Fruit fly (Drosophila melanogaster) Kc167 (cell line): ENCODE results near the gene Gdap1.

ENCODE experiments used
- Myc ChIP-seq: fragments of >200 bp; optimal IDR thresholded peaks from 2 replicates; lab custom pipeline; 2017; ENCODE audit warnings: missing external identifiers
- Sin3A ChIP-seq: fragments of >200 bp; optimal IDR thresholded peaks from 2 replicates; lab custom pipeline; 2018; ENCODE audit warnings: missing external identifiers
- h ChIP-seq: fragments of >200 bp; optimal IDR thresholded peaks from 3 replicates; lab custom pipeline; 2018; ENCODE audit warnings: missing external identifiers
- insv ChIP-seq: fragments of >200 bp; optimal IDR thresholded peaks from 3 replicates; lab custom pipeline; 2018; ENCODE audit warnings: missing external identifiers
- psq ChIP-seq: fragments of >200 bp; optimal IDR thresholded peaks from 2 replicates; lab custom pipeline; 2017; ENCODE audit warnings: missing external identifiers
- ttk ChIP-seq: sonication (Bioruptor generic); optimal IDR thresholded peaks from 2 replicates; lab custom pipeline; 2017; ENCODE audit warnings: missing external identifiers

Gene Gdap1

dm6 chr3L:5141380-5142101, at the start of gene Gdap1, which contains the start of gene Dhrs4:
Gdap1 (plus strand) TSS chr3L:5141953.
Dhrs4 (minus strand) TSS chr3L:5141646.
- TF ChIP-seq h (no peak), ttk (no peak)

- no peak for TF ChIP-seq Myc
- no peak for TF ChIP-seq h
- no peak for TF ChIP-seq Sin3A (lab: Kevin White, UChicago)
- no peak for TF ChIP-seq ttk
- TF ChIP-seq psq (lab: Kevin White, UChicago), result no peak
- TF ChIP-seq insv (lab: Kevin White, UChicago), result no peak
These were observed 45.1 kb upstream of the Gdap1 start for dm6 chr3L:5096674-5097073.

dm6 chr3L:5102050-5102449, 39.7 kb upstream of the Gdap1 start:
- no peak for TF ChIP-seq Sin3A (lab: Kevin White, UChicago)

- no peak for TF ChIP-seq ttk
These were observed 16.6 kb upstream of the Gdap1 start for dm6 chr3L:5125202-5125601.

- TF ChIP-seq insv (lab: Kevin White, UChicago), result no peak
- TF ChIP-seq psq (lab: Kevin White, UChicago), result no peak
- TF ChIP-seq h, result no peak
- TF ChIP-seq ttk, result no peak
- TF ChIP-seq Sin3A (lab: Kevin White, UChicago), result no peak
- no peak for TF ChIP-seq Myc
These were observed 14.1 kb upstream of the Gdap1 start for dm6 chr3L:5127609-5128008.

dm6 chr3L:5128214-5128613, 13.5 kb upstream of the Gdap1 start:
- TF ChIP-seq Sin3A (lab: Kevin White, UChicago), result no peak
- no peak for TF ChIP-seq insv (lab: Kevin White, UChicago)
- TF ChIP-seq ttk, result no peak
- no peak for TF ChIP-seq psq (lab: Kevin White, UChicago)
- TF ChIP-seq Myc, result no peak
- no peak for TF ChIP-seq h

- TF ChIP-seq Myc, result no peak
- no peak for TF ChIP-seq psq (lab: Kevin White, UChicago)
- TF ChIP-seq insv (lab: Kevin White, UChicago), result no peak
- TF ChIP-seq h, result no peak
- TF ChIP-seq Sin3A (lab: Kevin White, UChicago), result no peak
- TF ChIP-seq ttk, result no peak
These were observed 12.6 kb upstream of the Gdap1 start, which contains the start of gene CG4597 for dm6 chr3L:5129199-5129598. CG4597 (plus strand) TSS chr3L:5129499.

dm6 chr3L:5130508-5130907, 11.2 kb upstream of the Gdap1 start:
- TF ChIP-seq Myc, result no peak
- TF ChIP-seq psq (lab: Kevin White, UChicago), result no peak
- no peak for TF ChIP-seq Sin3A (lab: Kevin White, UChicago)
- no peak for TF ChIP-seq insv (lab: Kevin White, UChicago)

- TF ChIP-seq psq (lab: Kevin White, UChicago) (no peak), ttk (no peak), insv (lab: Kevin White, UChicago) (no peak), Sin3A (lab: Kevin White, UChicago) (no peak), Myc (no peak), h (no peak)
These were observed 10.5 kb upstream of the Gdap1 start, which contains the start of gene CG15212 for dm6 chr3L:5131245-5131644. CG15212 (plus strand) TSS chr3L:5131545.

- TF ChIP-seq insv (lab: Kevin White, UChicago) (no peak), Myc (no peak), psq (lab: Kevin White, UChicago) (no peak), h (no peak), Sin3A (lab: Kevin White, UChicago) (no peak), ttk (no peak)
These were observed 8.8 kb upstream of the Gdap1 start, which contains the start of gene CG15213 for dm6 chr3L:5132966-5133365. CG15213 (minus strand) TSS chr3L:5133220.

- TF ChIP-seq Myc, result no peak
- no peak for TF ChIP-seq ttk
- TF ChIP-seq psq (lab: Kevin White, UChicago), result no peak
- no peak for TF ChIP-seq Sin3A (lab: Kevin White, UChicago)
- no peak for TF ChIP-seq insv (lab: Kevin White, UChicago)
- TF ChIP-seq h, result no peak
These were observed 7.9 kb upstream of the Gdap1 start, which contains the start of gene Yod1 for dm6 chr3L:5133704-5134430. Yod1 (plus strand) TSS chr3L:5133871.

- TF ChIP-seq h (no peak), psq (lab: Kevin White, UChicago) (no peak), ttk (no peak), Sin3A (lab: Kevin White, UChicago) (no peak), insv (lab: Kevin White, UChicago) (no peak), Myc (no peak)
These were observed 5.6 kb upstream of the Gdap1 start, which contains the start of the genes CG10674 and CG4611 for dm6 chr3L:5136123-5136522. CG10674 (minus strand) TSS chr3L:5136292. CG4611 (plus strand) TSS chr3L:5136376.

- TF ChIP-seq psq (lab: Kevin White, UChicago), result no peak
- no peak for TF ChIP-seq Sin3A (lab: Kevin White, UChicago)
- no peak for TF ChIP-seq ttk
- no peak for TF ChIP-seq Myc
- no peak for TF ChIP-seq insv (lab: Kevin White, UChicago)
These were observed 2.4 kb upstream of the Gdap1 start, which contains the start of the genes Tcs5 and CHMP2B for dm6 chr3L:5139312-5139711. Tcs5 (minus strand) TSS chr3L:5139395. CHMP2B (plus strand) TSS chr3L:5139619.
